Fruit fly (Drosophila melanogaster) whole organism, embryonic: Measurements from ENCODE around the gene Surf1.

Experiments
- Bteb2 ChIP-seq: fragments of 200-800 bp; sonication (Bioruptor generic); optimal IDR thresholded peaks from 2 replicates; lab custom pipeline; 2016; ENCODE audit warnings: missing biosample characterization, missing genetic modification characterization
- CG10431 ChIP-seq: fragments of 200-800 bp; sonication (Bioruptor generic); optimal IDR thresholded peaks from 3 replicates; lab custom pipeline; 2018; ENCODE audit warnings: missing biosample characterization, mild to moderate bottlenecking, missing genetic modification characterization
- CG11696 ChIP-seq: fragments of 200-800 bp; sonication (Bioruptor generic); IDR thresholded peaks from 2 replicates; pipeline ENCODE4 v1.3.6; 2022; ENCODE audit warnings: missing biosample characterization, missing genetic modification characterization
- CG12236 ChIP-seq: fragments of 200-800 bp; sonication (Bioruptor generic); optimal IDR thresholded peaks from 2 replicates; lab custom pipeline; 2016; ENCODE audit warnings: missing biosample characterization, missing genetic modification characterization
- CG17802 ChIP-seq: fragments of 200-800 bp; sonication (Bioruptor generic); optimal IDR thresholded peaks from 2 replicates; lab custom pipeline; 2018; ENCODE audit warnings: missing biosample characterization, mild to moderate bottlenecking, missing genetic modification characterization, moderate library complexity
- CG2889 ChIP-seq: fragments of 200-800 bp; sonication (Bioruptor generic); IDR thresholded peaks from 3 replicates; pipeline ENCODE4 v1.3.6; 2022; ENCODE audit warnings: missing biosample characterization, missing genetic modification characterization
- CG4360 ChIP-seq: fragments of 200-800 bp; sonication (Bioruptor generic); IDR thresholded peaks from 2 replicates; pipeline ENCODE4 v1.3.6; 2022; ENCODE audit warnings: missing biosample characterization, missing genetic modification characterization
- CG4424 ChIP-seq: fragments of 200-800 bp; sonication (Bioruptor generic); optimal IDR thresholded peaks from 3 replicates; lab custom pipeline; 2016; ENCODE audit warnings: missing biosample characterization, missing genetic modification characterization
- CG4820 ChIP-seq: fragments of 200-800 bp; sonication (Bioruptor generic); optimal IDR thresholded peaks from 3 replicates; lab custom pipeline; 2016; ENCODE audit warnings: missing biosample characterization, missing genetic modification characterization
- CG4854 ChIP-seq: fragments of 200-800 bp; sonication (Bioruptor generic); optimal IDR thresholded peaks from 2 replicates; lab custom pipeline; 2016; ENCODE audit warnings: missing biosample characterization, missing genetic modification characterization, inconsistent platforms
- CG5245 ChIP-seq: fragments of 200-800 bp; sonication (Bioruptor generic); optimal IDR thresholded peaks from 3 replicates; lab custom pipeline; 2016; ENCODE audit warnings: missing biosample characterization, missing genetic modification characterization
- CG6654 ChIP-seq: fragments of 200-800 bp; sonication (Bioruptor generic); optimal IDR thresholded peaks from 2 replicates; lab custom pipeline; 2017; ENCODE audit warnings: missing biosample characterization, mild to moderate bottlenecking, missing genetic modification characterization
- CG6791 ChIP-seq: fragments of 200-800 bp; sonication (Bioruptor generic); IDR thresholded peaks from 3 replicates; pipeline ENCODE4 v1.3.6; 2022; ENCODE audit warnings: missing biosample characterization, missing genetic modification characterization; ENCODE audit not compliant: partially characterized antibody
- CG7372 ChIP-seq: fragments of 200-800 bp; sonication (Bioruptor generic); IDR thresholded peaks from 2 replicates; pipeline ENCODE4 v1.3.6; 2022; ENCODE audit warnings: missing biosample characterization, missing genetic modification characterization
- CG7745 ChIP-seq: fragments of 200-800 bp; sonication (Bioruptor generic); optimal IDR thresholded peaks from 2 replicates; lab custom pipeline; 2018; ENCODE audit warnings: missing biosample characterization, mild to moderate bottlenecking, missing genetic modification characterization, moderate library complexity
- CG8290 ChIP-seq, 3 experiments: fragments of 200-800 bp; sonication (Bioruptor generic); optimal IDR thresholded peaks; 2 replicates each; lab custom pipeline; 2016 to 2019; ENCODE audit warnings: missing biosample characterization in 3 of 3, missing genetic modification characterization in 3 of 3, mild to moderate bottlenecking in 2 of 3, moderate library complexity in 1 of 3
- CG8359 ChIP-seq: fragments of 200-800 bp; sonication (Bioruptor generic); optimal IDR thresholded peaks from 2 replicates; lab custom pipeline; 2017; ENCODE audit warnings: missing biosample characterization, mild to moderate bottlenecking, missing genetic modification characterization, borderline replicate concordance
- Dad ChIP-seq: fragments of 200-800 bp; sonication (Bioruptor generic); optimal IDR thresholded peaks from 3 replicates; lab custom pipeline; 2016; ENCODE audit warnings: missing biosample characterization, missing genetic modification characterization
- Deaf1 ChIP-seq: fragments of 200-800 bp; optimal IDR thresholded peaks from 3 replicates; lab custom pipeline; 2019; ENCODE audit warnings: missing biosample characterization, mild to moderate bottlenecking, missing genetic modification characterization, moderate library complexity
- Drgx ChIP-seq: fragments of 200-800 bp; sonication (Bioruptor generic); IDR thresholded peaks from 2 replicates; pipeline ENCODE4 v1.3.6; 2022; ENCODE audit warnings: missing biosample characterization, missing genetic modification characterization
- Eip74EF ChIP-seq, 2 experiments: fragments of 200-800 bp in 1 of 2; fragments of >200 bp in 1 of 2; sonication (Bioruptor generic) in 1 of 2; optimal IDR thresholded peaks; 2 replicates each; lab custom pipeline; 2017 to 2019; ENCODE audit warnings: missing biosample characterization in 2 of 2, missing genetic modification characterization in 2 of 2, mild to moderate bottlenecking in 1 of 2, moderate library complexity in 1 of 2
- Fer2 ChIP-seq: fragments of 200-800 bp; sonication (Bioruptor generic); optimal IDR thresholded peaks from 2 replicates; lab custom pipeline; 2018; ENCODE audit warnings: missing biosample characterization, mild to moderate bottlenecking, missing genetic modification characterization, moderate library complexity
- HmgD ChIP-seq: fragments of 200-800 bp; sonication (Bioruptor generic); optimal IDR thresholded peaks from 3 replicates; lab custom pipeline; 2016; ENCODE audit warnings: missing biosample characterization, missing genetic modification characterization
- MTF-1 ChIP-seq: fragments of 200-800 bp; sonication (Bioruptor generic); optimal IDR thresholded peaks from 2 replicates; lab custom pipeline; 2018; ENCODE audit warnings: missing biosample characterization, mild to moderate bottlenecking, missing genetic modification characterization, borderline replicate concordance
- Med ChIP-seq: fragments of 200-800 bp; sonication (Bioruptor generic); peaks from one replicate; lab custom pipeline; 2016; ENCODE audit warnings: missing biosample characterization, missing genetic modification characterization, mild to moderate bottlenecking, inconsistent platforms, moderate library complexity
- Mrtf ChIP-seq: fragments of 200-800 bp; sonication (Bioruptor generic); IDR thresholded peaks from 3 replicates; pipeline ENCODE4 v1.3.6; 2022; ENCODE audit warnings: missing biosample characterization, missing genetic modification characterization
- Nf-YB ChIP-seq: fragments of 200-800 bp; sonication (Bioruptor generic); optimal IDR thresholded peaks from 3 replicates; lab custom pipeline; 2019; ENCODE audit warnings: missing biosample characterization, mild to moderate bottlenecking, missing genetic modification characterization, moderate library complexity
- Nf-YC ChIP-seq: fragments of 200-800 bp; optimal IDR thresholded peaks from 3 replicates; lab custom pipeline; 2019; ENCODE audit warnings: missing biosample characterization, mild to moderate bottlenecking, missing genetic modification characterization, moderate library complexity
- Optix ChIP-seq: fragments of 200-800 bp; sonication (Bioruptor generic); IDR thresholded peaks from 3 replicates; pipeline ENCODE4 v1.3.6; 2022; ENCODE audit warnings: missing biosample characterization, missing genetic modification characterization
- Ptx1 ChIP-seq: fragments of 200-800 bp; sonication (Bioruptor generic); IDR thresholded peaks from 2 replicates; pipeline ENCODE4 v1.3.6; 2022; ENCODE audit warnings: missing biosample characterization, missing genetic modification characterization
- Sry-β ChIP-seq: fragments of 200-800 bp; sonication (Bioruptor generic); optimal IDR thresholded peaks from 2 replicates; lab custom pipeline; 2018; ENCODE audit warnings: missing biosample characterization, mild to moderate bottlenecking, missing genetic modification characterization, moderate library complexity
- Ssrp ChIP-seq: fragments of 200-800 bp; sonication (Bioruptor generic); optimal IDR thresholded peaks from 2 replicates; lab custom pipeline; 2018; ENCODE audit warnings: missing biosample characterization, mild to moderate bottlenecking, missing genetic modification characterization, moderate library complexity
- chif ChIP-seq, 2 experiments: fragments of 200-800 bp; sonication (Bioruptor generic); optimal IDR thresholded peaks; 3 replicates each; lab custom pipeline; 2016; ENCODE audit warnings: missing biosample characterization in 2 of 2, missing genetic modification characterization in 2 of 2
- esg ChIP-seq: fragments of 200-800 bp; sonication (Bioruptor generic); conservative IDR thresholded peaks from 2 replicates; pipeline ENCODE4 v1.3.6; 2022; ENCODE audit warnings: missing biosample characterization, missing genetic modification characterization
- hb ChIP-seq: fragments of 200-800 bp; sonication (Bioruptor generic); IDR thresholded peaks from 3 replicates; pipeline ENCODE4 v1.3.6; 2022; ENCODE audit warnings: missing biosample characterization, missing genetic modification characterization; ENCODE audit not compliant: partially characterized antibody
- hbn ChIP-seq: fragments of 200-800 bp; sonication (Bioruptor generic); IDR thresholded peaks from 2 replicates; pipeline ENCODE4 v1.3.6; 2022; ENCODE audit warnings: missing biosample characterization, missing genetic modification characterization; ENCODE audit not compliant: partially characterized antibody
- hkb ChIP-seq, 2 experiments: fragments of 200-800 bp in 1 of 2; fragments of >200 bp in 1 of 2; sonication (Bioruptor generic) in 1 of 2; IDR thresholded peaks in 1 of 2; optimal IDR thresholded peaks in 1 of 2; 2 replicates each; pipeline versions ENCODE4 v1.3.6 to Lab custom; 2017 to 2022; ENCODE audit warnings: missing biosample characterization in 1 of 2, missing genetic modification characterization in 1 of 2
- oc ChIP-seq: fragments of 200-800 bp; sonication (Bioruptor generic); optimal IDR thresholded peaks from 2 replicates; lab custom pipeline; 2018; ENCODE audit warnings: missing biosample characterization, mild to moderate bottlenecking, missing genetic modification characterization, moderate library complexity
- pfk ChIP-seq: fragments of 200-800 bp; sonication (Bioruptor generic); optimal IDR thresholded peaks from 2 replicates; lab custom pipeline; 2018; ENCODE audit warnings: missing biosample characterization, mild to moderate bottlenecking, missing genetic modification characterization, moderate library complexity
- run ChIP-seq: fragments of 200-800 bp; sonication (Bioruptor generic); optimal IDR thresholded peaks from 3 replicates; lab custom pipeline; 2018; ENCODE audit warnings: missing biosample characterization, mild to moderate bottlenecking, missing genetic modification characterization
- stwl ChIP-seq: fragments of 200-800 bp; sonication (Bioruptor generic); optimal IDR thresholded peaks from 3 replicates; lab custom pipeline; 2018; ENCODE audit warnings: missing biosample characterization, mild to moderate bottlenecking, missing genetic modification characterization, moderate library complexity

The Surf1 gene

DNA sequence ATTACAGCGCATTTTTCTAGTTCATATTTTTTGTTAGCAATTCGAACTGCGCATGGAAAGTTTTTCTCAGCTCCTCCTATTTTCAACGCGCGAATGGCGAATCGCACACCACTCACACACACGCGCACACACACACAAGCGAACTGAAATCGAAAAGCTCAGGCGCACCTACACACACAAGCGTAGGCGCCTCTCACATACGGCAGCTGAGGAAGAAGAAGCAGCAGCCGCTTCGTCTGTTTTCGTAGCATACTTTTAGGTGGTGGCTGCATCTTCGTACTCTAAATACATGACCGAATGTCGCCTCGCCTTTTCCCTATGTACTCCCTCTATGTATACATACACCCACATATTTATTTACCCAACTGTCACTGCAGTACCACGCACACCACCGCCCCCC lies 32.3 kb upstream of the Surf1 start (continued):
- TF ChIP-seq CG10431 (GFP tag; lab: Kevin White, UChicago) = peak; percentile 26
- TF ChIP-seq CG4820 (GFP tag; lab: Kevin White, UChicago) = no peak
- TF ChIP-seq stwl (tag; lab: Kevin White, UChicago) = peak; percentile 39

DNA sequence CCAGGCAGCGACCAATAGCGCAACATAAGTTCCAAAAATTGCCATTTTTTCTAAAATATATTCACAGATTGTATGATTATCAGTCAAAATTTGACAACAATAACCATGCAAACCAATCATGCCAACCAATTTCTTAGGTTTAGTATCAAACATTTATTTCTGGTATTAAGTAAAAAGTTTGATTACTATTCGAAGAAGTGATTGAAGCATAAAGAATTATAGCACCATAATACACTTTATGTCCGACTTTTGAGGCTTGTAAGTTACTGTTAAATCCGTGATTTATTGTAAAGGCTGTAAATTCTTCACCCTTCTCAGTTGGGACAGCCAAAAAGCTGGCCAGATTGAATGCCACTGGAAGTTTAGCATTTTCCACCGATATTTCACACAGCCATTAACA lies 26.3 kb upstream of the Surf1 start, which contains the start of gene CG45413:
TSS of gene CG45413 (minus strand) at position 101 of the 400 bp plus-strand sequence.
- no peak for TF ChIP-seq HmgD (GFP tag; lab: Kevin White, UChicago)
- TF ChIP-seq MTF-1 = no peak
- no peak for TF ChIP-seq Ptx1 (GFP tag; lab: Robert Waterston, UW)
- TF ChIP-seq Med (GFP tag; lab: Kevin White, UChicago) = no peak
- TF ChIP-seq Drgx (GFP tag; lab: Robert Waterston, UW) = no peak
- TF ChIP-seq CG6654 = no peak
- no peak for TF ChIP-seq CG5245 (GFP tag; lab: Kevin White, UChicago)
- no peak for TF ChIP-seq CG12236 (GFP tag; lab: Kevin White, UChicago)
- TF ChIP-seq CG8290 (GFP tag; optimal IDR thresholded peaks at IDR 0.05; lab: Kevin White, UChicago) = no peak
- no peak for TF ChIP-seq CG8290 (tag; optimal IDR thresholded peaks at IDR 0.05; lab: Kevin White, UChicago)
- no peak for TF ChIP-seq CG11696

- TF ChIP-seq Fer2 (no peak), Ssrp (tag; lab: Kevin White, UChicago) (no peak), CG7745 (tag; lab: Kevin White, UChicago) (no peak)
Observed at dm6 chr3L:6932626-6933025, 25.5 kb upstream of the Surf1 start, which contains the start of gene CG14820. CG14820 (plus strand) TSS chr3L:6932926.

- TF ChIP-seq Optix (GFP tag; lab: Robert Waterston, UW) (0 out of 3 replicates have a peak, but pooled peaks have one; percentile 15), CG2889 (0 out of 3 replicates have a peak, but pooled peaks have one; percentile 24), Mrtf (GFP tag; lab: Robert Waterston, UW) (0 out of 3 replicates have a peak, but pooled peaks have one; percentile 22), hkb (optimal IDR thresholded peaks at IDR 0.05; lab: Kevin White, UChicago) (no peak), hkb (GFP tag; IDR thresholded peaks at IDR 0.05; lab: Robert Waterston, UW) (no peak), oc (tag; lab: Kevin White, UChicago) (no peak), Nf-YC (tag; lab: Kevin White, UChicago) (peak; percentile 89), CG4854 (no peak), Deaf1 (tag; lab: Kevin White, UChicago) (peak; percentile 82), chif (GFP tag; optimal IDR thresholded peaks at IDR 0.05; lab: Kevin White, UChicago) (no peak), CG17802 (tag; lab: Kevin White, UChicago) (no peak), Drgx (GFP tag; lab: Robert Waterston, UW) (peak; percentile 45), esg (no peak), Eip74EF (GFP tag; optimal IDR thresholded peaks at IDR 0.05; lab: Kevin White, UChicago) (no peak), CG7372 (GFP tag; lab: Robert Waterston, UW) (no peak), Nf-YB (GFP tag; lab: Kevin White, UChicago) (peak; percentile 81)
Observed at dm6 chr3L:6934799-6935318, 23.3 kb upstream of the Surf1 start.

DNA sequence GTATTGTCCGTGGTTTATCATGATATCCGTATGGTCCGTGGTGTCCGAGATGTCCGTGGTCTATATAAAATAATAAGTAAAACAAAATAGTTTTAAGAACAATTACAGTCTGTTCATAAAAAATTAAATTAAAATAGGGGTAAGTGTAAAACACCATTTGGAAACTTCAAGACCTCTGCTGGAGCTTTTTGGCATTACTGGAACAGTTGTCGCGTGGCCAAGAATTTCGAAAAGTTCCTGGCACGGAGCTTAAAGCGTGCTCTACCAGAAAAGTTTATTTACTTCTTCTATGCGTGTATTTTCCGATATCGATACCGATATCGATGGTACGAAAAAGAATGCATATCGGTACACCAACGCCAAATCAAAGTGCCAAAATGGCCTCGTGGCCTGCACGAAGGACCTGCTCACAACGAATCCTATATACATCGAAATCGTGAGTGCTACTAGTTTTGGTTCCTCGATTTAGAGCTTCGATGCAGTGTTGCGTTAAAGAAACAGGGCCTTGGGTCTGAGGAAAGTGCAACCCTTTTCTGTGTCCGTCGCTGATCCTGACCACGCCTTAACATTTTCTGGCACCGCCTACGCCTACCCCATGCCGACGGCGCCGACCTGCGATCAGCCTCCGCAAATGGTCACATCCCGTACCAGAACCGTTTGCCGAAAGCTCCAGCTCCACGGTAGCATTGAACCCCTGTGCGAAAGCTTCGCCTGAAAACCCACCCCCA lies 15.9 kb upstream of the Surf1 start:
- TF ChIP-seq CG4424 (GFP tag; lab: Kevin White, UChicago) (no peak), CG6791 (GFP tag; lab: Robert Waterston, UW) (0 out of 3 replicates have a peak, but pooled peaks have one; percentile 14), CG8359 (GFP tag; lab: Kevin White, UChicago) (no peak), CG4360 (GFP tag; lab: Robert Waterston, UW) (no peak), Dad (no peak), hb (no peak), run (tag; lab: Kevin White, UChicago) (no peak), Sry-β (GFP tag; lab: Kevin White, UChicago) (no peak), Bteb2 (GFP tag; lab: Kevin White, UChicago) (no peak), pfk (GFP tag; lab: Kevin White, UChicago) (no peak), hbn (peak; percentile 37; the same call in 1 of the 2 replicates)
